Fruit fly (Drosophila melanogaster) whole organism, embryonic: ENCODE measurements around the gene Cngl.

Source experiments
- CG10431 ChIP-seq: fragments of 200-800 bp; sonication (Bioruptor generic); optimal IDR thresholded peaks from 3 replicates; lab custom pipeline; 2018; ENCODE audit warnings: missing biosample characterization, mild to moderate bottlenecking, missing genetic modification characterization
- CG10462 ChIP-seq: fragments of 200-800 bp; sonication (Bioruptor generic); optimal IDR thresholded peaks from 2 replicates; lab custom pipeline; 2016; ENCODE audit warnings: missing biosample characterization, missing genetic modification characterization
- CG11398 ChIP-seq: fragments of 200-800 bp; sonication (Bioruptor generic); optimal IDR thresholded peaks from 2 replicates; lab custom pipeline; 2016; ENCODE audit warnings: missing biosample characterization, missing genetic modification characterization
- CG11723 ChIP-seq: fragments of 200-800 bp; sonication (Bioruptor generic); optimal IDR thresholded peaks from 2 replicates; lab custom pipeline; 2017; ENCODE audit warnings: missing biosample characterization, mild to moderate bottlenecking, missing genetic modification characterization
- CG12155 ChIP-seq: fragments of 200-800 bp; sonication (Bioruptor generic); optimal IDR thresholded peaks from 3 replicates; lab custom pipeline; 2016; ENCODE audit warnings: missing biosample characterization, missing genetic modification characterization
- CG1233 ChIP-seq: fragments of 200-800 bp; sonication (Bioruptor generic); optimal IDR thresholded peaks from 4 replicates; lab custom pipeline; 2018; ENCODE audit warnings: missing biosample characterization, mild to moderate bottlenecking, missing genetic modification characterization
- CG13287 ChIP-seq: fragments of 200-800 bp; sonication (Bioruptor generic); IDR thresholded peaks from 2 replicates; pipeline ENCODE4 v1.3.6; 2022; ENCODE audit warnings: missing biosample characterization, missing genetic modification characterization; ENCODE audit not compliant: partially characterized antibody
- CG13775 ChIP-seq: fragments of 200-800 bp; sonication (Bioruptor generic); optimal IDR thresholded peaks from 3 replicates; lab custom pipeline; 2017; ENCODE audit warnings: missing biosample characterization, mild to moderate bottlenecking, missing genetic modification characterization
- CG14050 ChIP-seq: fragments of 200-800 bp; sonication (Bioruptor generic); IDR thresholded peaks from 3 replicates; pipeline ENCODE4 v1.3.6; 2022; ENCODE audit warnings: missing biosample characterization, missing genetic modification characterization
- CG14710 ChIP-seq: fragments of 200-800 bp; sonication (Bioruptor generic); optimal IDR thresholded peaks from 3 replicates; lab custom pipeline; 2019; ENCODE audit warnings: missing biosample characterization, mild to moderate bottlenecking, missing genetic modification characterization, moderate library complexity
- CG16815 ChIP-seq: fragments of 200-800 bp; sonication (Bioruptor generic); optimal IDR thresholded peaks from 3 replicates; lab custom pipeline; 2017; ENCODE audit warnings: missing biosample characterization, mild to moderate bottlenecking, missing genetic modification characterization
- CG17359 ChIP-seq: fragments of 200-800 bp; sonication (Bioruptor generic); optimal IDR thresholded peaks from 3 replicates; lab custom pipeline; 2018; ENCODE audit warnings: missing biosample characterization, mild to moderate bottlenecking, missing genetic modification characterization, moderate library complexity
- CG17829 ChIP-seq: fragments of 200-800 bp; optimal IDR thresholded peaks from 2 replicates; lab custom pipeline; 2019; ENCODE audit warnings: missing biosample characterization, mild to moderate bottlenecking, missing genetic modification characterization, moderate library complexity
- CG2129 ChIP-seq: fragments of 200-800 bp; sonication (Bioruptor generic); IDR thresholded peaks from 2 replicates; pipeline ENCODE4 v1.3.6; 2022; ENCODE audit warnings: missing biosample characterization, missing genetic modification characterization; ENCODE audit not compliant: partially characterized antibody
- CG34422 ChIP-seq: fragments of 200-800 bp; sonication (Bioruptor generic); IDR thresholded peaks from 3 replicates; pipeline ENCODE4 v1.3.6; 2022; ENCODE audit warnings: missing biosample characterization, missing genetic modification characterization
- CG43689 ChIP-seq: fragments of 200-800 bp; sonication (Bioruptor generic); IDR thresholded peaks from 2 replicates; pipeline ENCODE4 v1.3.6; 2022; ENCODE audit warnings: missing biosample characterization, missing genetic modification characterization
- CG6654 ChIP-seq: fragments of 200-800 bp; sonication (Bioruptor generic); optimal IDR thresholded peaks from 2 replicates; lab custom pipeline; 2017; ENCODE audit warnings: missing biosample characterization, mild to moderate bottlenecking, missing genetic modification characterization
- CG7839 ChIP-seq: fragments of 200-800 bp; sonication (Bioruptor generic); optimal IDR thresholded peaks from 3 replicates; lab custom pipeline; 2018; ENCODE audit warnings: missing biosample characterization, mild to moderate bottlenecking, missing genetic modification characterization, moderate library complexity
- CG7987 ChIP-seq: fragments of 200-800 bp; sonication (Bioruptor generic); optimal IDR thresholded peaks from 2 replicates; lab custom pipeline; 2018; ENCODE audit warnings: missing biosample characterization, mild to moderate bottlenecking, missing genetic modification characterization, moderate library complexity
- CG8089 ChIP-seq: fragments of 200-800 bp; sonication (Bioruptor generic); optimal IDR thresholded peaks from 3 replicates; lab custom pipeline; 2016; ENCODE audit warnings: missing biosample characterization, missing genetic modification characterization
- CG8765 ChIP-seq: fragments of 200-800 bp; sonication (Bioruptor generic); IDR thresholded peaks from 2 replicates; pipeline ENCODE4 v1.3.6; 2022; ENCODE audit warnings: missing biosample characterization, missing genetic modification characterization
- CTCF ChIP-seq: fragments of 200-800 bp; sonication (Bioruptor generic); optimal IDR thresholded peaks from 2 replicates; lab custom pipeline; 2017; ENCODE audit warnings: missing biosample characterization, mild to moderate bottlenecking, missing genetic modification characterization, moderate library complexity
- Dbx ChIP-seq: fragments of 200-800 bp; sonication (Bioruptor generic); IDR thresholded peaks from 3 replicates; pipeline ENCODE4 v1.3.6; 2022; ENCODE audit warnings: missing biosample characterization, missing genetic modification characterization
- Ets65A ChIP-seq: fragments of 200-800 bp; sonication (Bioruptor generic); peaks from one replicate; lab custom pipeline; 2016; ENCODE audit warnings: missing biosample characterization, missing genetic modification characterization
- Fer1 ChIP-seq: fragments of 200-800 bp; sonication (Bioruptor generic); optimal IDR thresholded peaks from 2 replicates; lab custom pipeline; 2017; ENCODE audit warnings: missing biosample characterization, mild to moderate bottlenecking, missing genetic modification characterization
- Mes4 ChIP-seq: fragments of 200-800 bp; sonication (Bioruptor generic); optimal IDR thresholded peaks from 2 replicates; lab custom pipeline; 2016; ENCODE audit warnings: missing biosample characterization, missing genetic modification characterization
- NC2α ChIP-seq: fragments of 200-800 bp; sonication (Bioruptor generic); optimal IDR thresholded peaks from 2 replicates; lab custom pipeline; 2016; ENCODE audit warnings: missing biosample characterization, missing genetic modification characterization
- Nf-YC ChIP-seq: fragments of 200-800 bp; optimal IDR thresholded peaks from 3 replicates; lab custom pipeline; 2019; ENCODE audit warnings: missing biosample characterization, mild to moderate bottlenecking, missing genetic modification characterization, moderate library complexity
- Rfx ChIP-seq: fragments of 200-800 bp; sonication (Bioruptor generic); IDR thresholded peaks from 2 replicates; pipeline ENCODE4 v1.3.6; 2022; ENCODE audit warnings: missing biosample characterization, missing genetic modification characterization
- Six4 ChIP-seq: fragments of 200-800 bp; sonication (Bioruptor generic); optimal IDR thresholded peaks from 2 replicates; lab custom pipeline; 2016; ENCODE audit warnings: missing biosample characterization, missing genetic modification characterization
- Sox100B ChIP-seq: fragments of 200-800 bp; sonication (Bioruptor generic); optimal IDR thresholded peaks from 3 replicates; lab custom pipeline; 2018; ENCODE audit warnings: missing biosample characterization, mild to moderate bottlenecking, missing genetic modification characterization
- Sry-β ChIP-seq: fragments of 200-800 bp; sonication (Bioruptor generic); optimal IDR thresholded peaks from 2 replicates; lab custom pipeline; 2018; ENCODE audit warnings: missing biosample characterization, mild to moderate bottlenecking, missing genetic modification characterization, moderate library complexity
- amos ChIP-seq: fragments of 200-800 bp; sonication (Bioruptor generic); IDR thresholded peaks from 2 replicates; pipeline ENCODE4 v1.3.6; 2022; ENCODE audit warnings: missing biosample characterization, missing genetic modification characterization; ENCODE audit not compliant: partially characterized antibody
- az2 ChIP-seq: fragments of 200-800 bp; sonication (Bioruptor generic); optimal IDR thresholded peaks from 3 replicates; lab custom pipeline; 2016; ENCODE audit warnings: missing biosample characterization, missing genetic modification characterization
- br ChIP-seq: fragments of >200 bp; optimal IDR thresholded peaks from 2 replicates; lab custom pipeline; 2017
- cad ChIP-seq: fragments of >200 bp; optimal IDR thresholded peaks from 2 replicates; lab custom pipeline; 2017; ENCODE audit warnings: missing biosample characterization, missing genetic modification characterization
- chm ChIP-seq: fragments of 200-800 bp; sonication (Bioruptor generic); IDR thresholded peaks from 2 replicates; pipeline ENCODE4 v1.3.6; 2022; ENCODE audit warnings: missing biosample characterization, missing genetic modification characterization
- crp ChIP-seq, 2 experiments: fragments of 200-800 bp; sonication (Bioruptor generic); optimal IDR thresholded peaks; 2 replicates in 1 of 2; 3 replicates in 1 of 2; lab custom pipeline; 2017; ENCODE audit warnings: missing biosample characterization in 2 of 2, missing genetic modification characterization in 2 of 2, mild to moderate bottlenecking in 1 of 2, moderate library complexity in 1 of 2
- fd64A ChIP-seq: fragments of 200-800 bp; sonication (Bioruptor generic); optimal IDR thresholded peaks from 3 replicates; lab custom pipeline; 2018; ENCODE audit warnings: missing biosample characterization, mild to moderate bottlenecking, missing genetic modification characterization
- grau ChIP-seq: fragments of 200-800 bp; optimal IDR thresholded peaks from 3 replicates; lab custom pipeline; 2019; ENCODE audit warnings: missing biosample characterization, mild to moderate bottlenecking, missing genetic modification characterization, moderate library complexity
- hb ChIP-seq: fragments of 200-800 bp; sonication (Bioruptor generic); IDR thresholded peaks from 3 replicates; pipeline ENCODE4 v1.3.6; 2022; ENCODE audit warnings: missing biosample characterization, missing genetic modification characterization; ENCODE audit not compliant: partially characterized antibody
- insv ChIP-seq, 2 experiments: fragments of 200-800 bp; sonication (Bioruptor generic); optimal IDR thresholded peaks; 3 replicates each; lab custom pipeline; 2016 to 2018; ENCODE audit warnings: missing biosample characterization in 2 of 2, missing genetic modification characterization in 2 of 2
- nmo ChIP-seq: fragments of 200-800 bp; sonication (Bioruptor generic); optimal IDR thresholded peaks from 2 replicates; lab custom pipeline; 2018; ENCODE audit warnings: missing biosample characterization, mild to moderate bottlenecking, missing genetic modification characterization, moderate library complexity
- otp ChIP-seq: fragments of 200-800 bp; sonication (Bioruptor generic); IDR thresholded peaks from 3 replicates; pipeline ENCODE4, ENCODE4 v1.3.6; 2022; ENCODE audit warnings: missing biosample characterization, missing genetic modification characterization
- ro ChIP-seq: fragments of 200-800 bp; sonication (Bioruptor generic); IDR thresholded peaks from 2 replicates; pipeline ENCODE4 v1.3.6; 2022; ENCODE audit warnings: missing biosample characterization, missing genetic modification characterization
- scrt ChIP-seq: fragments of 200-800 bp; sonication (Bioruptor generic); optimal IDR thresholded peaks from 2 replicates; lab custom pipeline; 2018; ENCODE audit warnings: missing biosample characterization, mild to moderate bottlenecking, missing genetic modification characterization, moderate library complexity
- tna ChIP-seq: fragments of 200-800 bp; sonication (Bioruptor generic); IDR thresholded peaks from 2 replicates; pipeline ENCODE4 v1.3.6; 2022; ENCODE audit warnings: missing biosample characterization, missing genetic modification characterization; ENCODE audit not compliant: partially characterized antibody
- ttk ChIP-seq: fragments of 200-800 bp; sonication (Bioruptor generic); IDR thresholded peaks from 2 replicates; pipeline ENCODE4 v2.1.2; 2022; ENCODE audit warnings: missing biosample characterization, missing genetic modification characterization
- unpg ChIP-seq: fragments of 200-800 bp; sonication (Bioruptor generic); optimal IDR thresholded peaks from 3 replicates; lab custom pipeline; 2018; ENCODE audit warnings: missing biosample characterization, mild to moderate bottlenecking, missing genetic modification characterization, moderate library complexity
- zf30C ChIP-seq: fragments of 200-800 bp; sonication (Bioruptor generic); optimal IDR thresholded peaks from 3 replicates; lab custom pipeline; 2018; ENCODE audit warnings: missing biosample characterization, mild to moderate bottlenecking, missing genetic modification characterization

The Cngl gene

dm6 chrX:15449490-15450326 lies 8.7 kb upstream of the Cngl start, which contains the start of the genes Scamp and Ahcy (continued):
- TF ChIP-seq CG10431 (GFP tag; lab: Kevin White, UChicago) (no peak), CG2129 (0 out of 2 replicates have a peak, but pooled peaks have one; percentile 17), zf30C (peak; percentile 10), chm (GFP tag; lab: Robert Waterston, UW) (no peak), CG7987 (GFP tag; lab: Kevin White, UChicago) (no peak), Rfx (GFP tag; lab: Robert Waterston, UW) (0 out of 2 replicates have a peak, but pooled peaks have one; percentile 6), insv (GFP tag; optimal IDR thresholded peaks at IDR 0.05; lab: Kevin White, UChicago) (peak; percentile 45 to 85), br (no peak), ro (GFP tag; lab: Robert Waterston, UW) (no peak), scrt (GFP tag; lab: Kevin White, UChicago) (no peak), crp (GFP tag; optimal IDR thresholded peaks at IDR 0.05; lab: Kevin White, UChicago) (peak in 1 of 2 experiments; percentile 15), CG12155 (GFP tag; lab: Kevin White, UChicago) (no peak), otp (GFP tag; lab: Robert Waterston, UW) (no peak), Dbx (no peak), CG17829 (tag; lab: Kevin White, UChicago) (peak; percentile 14), unpg (no peak), az2 (GFP tag; lab: Kevin White, UChicago) (no peak), Nf-YC (tag; lab: Kevin White, UChicago) (peak; percentile 15), NC2α (GFP tag; lab: Kevin White, UChicago) (no peak), nmo (GFP tag; lab: Kevin White, UChicago) (peak; percentile 44), CG17359 (tag; lab: Kevin White, UChicago) (no peak), Fer1 (GFP tag; lab: Kevin White, UChicago) (no peak), CG8089 (GFP tag; lab: Kevin White, UChicago) (no peak), grau (tag; lab: Kevin White, UChicago) (peak; percentile 12), CG14710 (tag; lab: Kevin White, UChicago) (peak; percentile 60), CG13287 (GFP tag; lab: Robert Waterston, UW) (peak; percentile 59), hb (GFP tag; lab: Robert Waterston, UW) (no peak), Six4 (GFP tag; lab: Kevin White, UChicago) (no peak), CG16815 (no peak), CG11723 (GFP tag; lab: Kevin White, UChicago) (no peak), CG10462 (no peak), fd64A (GFP tag; lab: Kevin White, UChicago) (no peak), CG8765 (GFP tag; lab: Robert Waterston, UW) (no peak), ttk (no peak), tna (no peak), Sox100B (GFP tag; lab: Kevin White, UChicago) (no peak), CG7839 (no peak), CTCF (no peak), CG43689 (GFP tag; lab: Robert Waterston, UW) (no peak), CG14050 (GFP tag; lab: Robert Waterston, UW) (no peak), CG34422 (no peak), CG11398 (GFP tag; lab: Kevin White, UChicago) (no peak), Sry-β (GFP tag; lab: Kevin White, UChicago) (no peak), CG13775 (GFP tag; lab: Kevin White, UChicago) (peak; percentile 22), Ets65A (GFP tag; lab: Kevin White, UChicago) (peak; percentile 7), cad (GFP tag; lab: Kevin White, UChicago) (no peak), CG6654 (no peak), amos (GFP tag; lab: Robert Waterston, UW) (peak; percentile 44; the same call in 1 of the 2 replicates), CG1233 (GFP tag; lab: Kevin White, UChicago) (no peak), Mes4 (no peak)
